Worm (Caenorhabditis elegans): ENCODE data around the gene epg-9.

epg-9 gene

ce11 chrIV:2656400-2657139 is 55.6 kb downstream of the epg-9 start:
- TF ChIP-seq unc-42 (tag; optimal IDR thresholded peaks at IDR 0.05) (peak; percentile 61), unc-55 (GFP tag; optimal IDR thresholded peaks at IDR 0.05) (no peak), nhr-232 (tag; optimal IDR thresholded peaks at IDR 0.05) (no peak), ceh-14 (tag; optimal IDR thresholded peaks at IDR 0.05) (peak; percentile 33)

All from whole organism, late embryonic.